Fruit fly (Drosophila melanogaster): ENCODE data around the gene CtsL3.

Gene CtsL3

DNA sequence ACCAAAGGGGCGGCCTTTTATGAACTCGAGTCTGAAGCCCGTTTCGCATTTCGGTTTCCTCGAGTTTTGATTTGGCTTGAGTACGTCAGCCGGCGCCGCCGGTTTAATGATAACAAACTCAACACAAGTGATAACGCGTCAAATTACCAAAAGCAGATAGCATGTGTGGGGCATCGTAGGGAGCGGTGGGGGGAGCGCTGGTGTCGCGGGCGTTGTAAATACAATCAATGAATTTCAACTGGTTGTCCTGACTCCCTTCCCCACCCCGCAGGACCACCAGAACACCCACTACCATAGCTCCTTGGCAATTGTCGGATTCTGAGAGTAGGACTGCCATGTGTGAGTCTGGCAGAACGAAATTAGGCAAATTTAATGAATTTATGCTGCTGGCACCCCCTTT is 29.2 kb downstream of the CtsL3 start:
- no peak for TF ChIP-seq Ets98B (GFP tag; IDR thresholded peaks at IDR 0.05)
- no peak for TF ChIP-seq rn (GFP tag; IDR thresholded peaks at IDR 0.05)
- no peak for TF ChIP-seq CG12605 (GFP tag; IDR thresholded peaks at IDR 0.05)
- no peak for TF ChIP-seq CG14655 (GFP tag; optimal IDR thresholded peaks at IDR 0.05)
- no peak for TF ChIP-seq EcR (GFP tag; optimal IDR thresholded peaks at IDR 0.05)
- no peak for TF ChIP-seq Pif1B (GFP tag; optimal IDR thresholded peaks at IDR 0.05)
- no peak for TF ChIP-seq fd96Ca (GFP tag; IDR thresholded peaks at IDR 0.05)
- TF ChIP-seq gl (tag; optimal IDR thresholded peaks at IDR 0.05), result no peak
- TF ChIP-seq CG4496 (GFP tag; IDR thresholded peaks at IDR 0.05), result no peak
- TF ChIP-seq CG10348 (GFP tag; IDR thresholded peaks at IDR 0.05), result no peak
- TF ChIP-seq Snoo (tag; optimal IDR thresholded peaks at IDR 0.05), result no peak
- no peak for TF ChIP-seq CG13204 (GFP tag; optimal IDR thresholded peaks at IDR 0.05)
- no peak for TF ChIP-seq CG8301 (tag; optimal IDR thresholded peaks at IDR 0.05)
- TF ChIP-seq D1 (tag; optimal IDR thresholded peaks at IDR 0.05), result no peak
- TF ChIP-seq CG8159 (tag; optimal IDR thresholded peaks at IDR 0.05), result no peak
- TF ChIP-seq Pif1A (GFP tag; optimal IDR thresholded peaks at IDR 0.05), result no peak
- no peak for TF ChIP-seq CG9948 (tag; optimal IDR thresholded peaks at IDR 0.05)

DNA sequence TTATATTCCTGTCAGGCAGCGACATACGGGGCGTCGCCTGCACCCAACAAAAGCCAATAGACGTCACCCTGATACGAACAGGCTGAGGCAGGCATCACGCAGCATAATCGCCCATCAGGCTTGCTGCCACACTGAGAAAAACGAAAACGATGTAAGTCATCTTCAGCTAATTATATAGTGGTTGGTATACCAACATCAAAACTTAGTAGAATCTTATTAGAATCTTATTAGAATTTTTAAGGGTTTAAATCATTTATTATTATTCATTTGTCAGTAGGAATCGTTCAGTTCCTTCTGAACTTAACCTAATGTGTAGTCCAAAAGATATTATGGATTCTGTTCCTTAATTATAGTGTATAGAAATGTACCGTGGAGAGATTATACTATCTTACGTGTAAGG is 31.7 kb downstream of the CtsL3 start:
- TF ChIP-seq CG8159 (tag; optimal IDR thresholded peaks at IDR 0.05), result peak; percentile 14
- TF ChIP-seq Ets98B (GFP tag; IDR thresholded peaks at IDR 0.05), result no peak
- no peak for TF ChIP-seq gl (tag; optimal IDR thresholded peaks at IDR 0.05)
- no peak for TF ChIP-seq CG8301 (tag; optimal IDR thresholded peaks at IDR 0.05)
- no peak for TF ChIP-seq CG15710 (tag; optimal IDR thresholded peaks at IDR 0.05)
- no peak for TF ChIP-seq rn (GFP tag; IDR thresholded peaks at IDR 0.05)

DNA sequence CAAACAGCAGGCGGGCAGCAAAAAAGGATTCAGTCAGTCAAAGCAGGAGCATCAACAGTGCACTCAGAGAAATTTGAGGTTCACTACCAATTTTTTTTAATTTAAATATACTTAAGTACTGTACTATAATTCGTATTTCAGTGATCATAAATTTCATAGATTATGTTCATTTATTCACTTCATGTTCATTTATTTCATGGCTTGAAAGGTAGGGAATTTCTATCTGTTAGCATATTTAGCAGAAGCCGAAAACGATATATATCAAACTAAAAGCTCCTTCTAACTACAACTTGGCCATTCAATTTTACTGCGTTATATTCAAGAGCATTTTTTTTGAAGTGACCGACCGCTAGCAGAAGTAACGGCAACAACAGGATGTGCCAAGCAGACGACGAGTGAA is 33.2 kb downstream of the CtsL3 start:
- TF ChIP-seq CG9948 (tag; optimal IDR thresholded peaks at IDR 0.05) (peak; percentile 17), CG4496 (GFP tag; IDR thresholded peaks at IDR 0.05) (no peak), CG17806 (tag; optimal IDR thresholded peaks at IDR 0.05) (no peak), CG15710 (tag; optimal IDR thresholded peaks at IDR 0.05) (peak; percentile 45), CG13204 (GFP tag; optimal IDR thresholded peaks at IDR 0.05) (no peak), CG14655 (GFP tag; optimal IDR thresholded peaks at IDR 0.05) (peak; percentile 11), Pif1A (GFP tag; optimal IDR thresholded peaks at IDR 0.05) (no peak), CG8159 (tag; optimal IDR thresholded peaks at IDR 0.05) (peak; percentile 64)

DNA sequence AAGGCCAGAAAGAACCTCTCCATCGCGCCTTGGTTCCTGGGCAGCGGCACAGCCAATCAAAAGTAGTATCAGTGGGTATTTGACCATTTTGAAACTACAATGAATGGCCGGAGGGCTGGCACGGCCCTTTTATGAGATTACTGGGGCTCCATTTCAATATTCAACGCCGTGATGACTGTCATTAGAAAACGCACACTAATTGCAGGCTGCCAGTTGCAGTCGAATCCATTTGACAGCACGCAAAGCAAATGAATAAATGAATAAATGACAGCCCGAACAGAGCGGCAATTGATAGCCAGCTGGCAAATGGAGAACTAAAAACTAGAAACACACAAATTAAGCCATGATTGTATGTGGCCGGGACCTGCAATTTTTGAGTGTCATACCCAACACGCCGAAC is 50.3 kb downstream of the CtsL3 start, which contains the start of gene Obp83b:
Gene Obp83b, minus strand, starts transcription at position 101 of the 400 bp plus-strand sequence.
- no peak for TF ChIP-seq EcR (GFP tag; optimal IDR thresholded peaks at IDR 0.05)
- TF ChIP-seq CG9948 (tag; optimal IDR thresholded peaks at IDR 0.05), result no peak
- TF ChIP-seq rn (GFP tag; IDR thresholded peaks at IDR 0.05), result no peak
- no peak for TF ChIP-seq CG34367 (tag; optimal IDR thresholded peaks at IDR 0.05)
- no peak for TF ChIP-seq CG10348 (GFP tag; IDR thresholded peaks at IDR 0.05)
- TF ChIP-seq CG14655 (GFP tag; optimal IDR thresholded peaks at IDR 0.05), result no peak
- TF ChIP-seq CG17806 (tag; optimal IDR thresholded peaks at IDR 0.05), result no peak
- TF ChIP-seq CG8159 (tag; optimal IDR thresholded peaks at IDR 0.05), result no peak
- TF ChIP-seq fd96Ca (GFP tag; IDR thresholded peaks at IDR 0.05), result no peak
- TF ChIP-seq CG4496 (GFP tag; IDR thresholded peaks at IDR 0.05), result no peak
- TF ChIP-seq Pif1A (GFP tag; optimal IDR thresholded peaks at IDR 0.05), result no peak
- TF ChIP-seq gl (tag; optimal IDR thresholded peaks at IDR 0.05), result no peak
- no peak for TF ChIP-seq Pif1B (GFP tag; optimal IDR thresholded peaks at IDR 0.05)
- no peak for TF ChIP-seq CG32121 (GFP tag; IDR thresholded peaks at IDR 0.05)
- TF ChIP-seq D1 (tag; optimal IDR thresholded peaks at IDR 0.05), result no peak
- TF ChIP-seq CG15710 (tag; optimal IDR thresholded peaks at IDR 0.05), result no peak
- TF ChIP-seq CG12605 (GFP tag; IDR thresholded peaks at IDR 0.05), result no peak
- TF ChIP-seq Snoo (tag; optimal IDR thresholded peaks at IDR 0.05), result no peak
- no peak for TF ChIP-seq Ets98B (GFP tag; IDR thresholded peaks at IDR 0.05)
